Fruit fly (Drosophila melanogaster) whole organism, embryonic: Measurements from ENCODE around the gene yellow-e.

Experiments used
- Adf1 ChIP-seq: fragments of 200-800 bp; sonication (Bioruptor generic); IDR thresholded peaks from 2 replicates; pipeline ENCODE4 v1.3.6; 2022; ENCODE audit warnings: missing biosample characterization, missing genetic modification characterization
- CG10654 ChIP-seq: fragments of 200-800 bp; sonication (Bioruptor generic); optimal IDR thresholded peaks from 2 replicates; lab custom pipeline; 2016; ENCODE audit warnings: missing biosample characterization, missing genetic modification characterization
- CG11093 ChIP-seq: fragments of 200-800 bp; sonication (Bioruptor generic); IDR thresholded peaks from 3 replicates; pipeline ENCODE4 v1.3.6; 2022; ENCODE audit warnings: missing biosample characterization, missing genetic modification characterization
- CG12155 ChIP-seq: fragments of 200-800 bp; sonication (Bioruptor generic); optimal IDR thresholded peaks from 3 replicates; lab custom pipeline; 2016; ENCODE audit warnings: missing biosample characterization, missing genetic modification characterization
- CG1233 ChIP-seq: fragments of 200-800 bp; sonication (Bioruptor generic); optimal IDR thresholded peaks from 4 replicates; lab custom pipeline; 2018; ENCODE audit warnings: missing biosample characterization, mild to moderate bottlenecking, missing genetic modification characterization
- CG12659 ChIP-seq: fragments of 200-800 bp; sonication (Bioruptor generic); optimal IDR thresholded peaks from 3 replicates; lab custom pipeline; 2017; ENCODE audit warnings: mild to moderate bottlenecking, missing biosample characterization, missing genetic modification reagents, missing genetic modification characterization
- CG13296 ChIP-seq: fragments of 200-800 bp; sonication (Bioruptor generic); optimal IDR thresholded peaks from 3 replicates; lab custom pipeline; 2018; ENCODE audit warnings: missing biosample characterization, mild to moderate bottlenecking, missing genetic modification characterization
- CG13775 ChIP-seq: fragments of 200-800 bp; sonication (Bioruptor generic); optimal IDR thresholded peaks from 3 replicates; lab custom pipeline; 2017; ENCODE audit warnings: missing biosample characterization, mild to moderate bottlenecking, missing genetic modification characterization
- CG17802 ChIP-seq: fragments of 200-800 bp; sonication (Bioruptor generic); optimal IDR thresholded peaks from 2 replicates; lab custom pipeline; 2018; ENCODE audit warnings: missing biosample characterization, mild to moderate bottlenecking, missing genetic modification characterization, moderate library complexity
- CG1832 ChIP-seq: fragments of 200-800 bp; sonication (Bioruptor generic); optimal IDR thresholded peaks from 2 replicates; lab custom pipeline; 2017; ENCODE audit warnings: missing biosample characterization, mild to moderate bottlenecking, missing genetic modification characterization, inconsistent platforms
- CG2199 ChIP-seq: fragments of 200-800 bp; sonication (Bioruptor generic); IDR thresholded peaks from 3 replicates; pipeline ENCODE4 v1.3.6; 2022; ENCODE audit warnings: missing biosample characterization, missing genetic modification characterization
- CG2202 ChIP-seq: fragments of 200-800 bp; sonication (Bioruptor generic); optimal IDR thresholded peaks from 2 replicates; lab custom pipeline; 2018; ENCODE audit warnings: missing biosample characterization, mild to moderate bottlenecking, missing genetic modification characterization
- CG2678 ChIP-seq: fragments of 200-800 bp; sonication (Bioruptor generic); optimal IDR thresholded peaks from 3 replicates; lab custom pipeline; 2019; ENCODE audit warnings: missing biosample characterization, mild to moderate bottlenecking, missing genetic modification characterization, moderate library complexity
- CG3838 ChIP-seq: fragments of 200-800 bp; sonication (Bioruptor generic); optimal IDR thresholded peaks from 3 replicates; lab custom pipeline; 2016; ENCODE audit warnings: missing biosample characterization, missing genetic modification characterization
- CG3847 ChIP-seq: fragments of 200-800 bp; sonication (Bioruptor generic); IDR thresholded peaks from 2 replicates; pipeline ENCODE4 v1.3.6; 2022; ENCODE audit warnings: missing biosample characterization, missing genetic modification characterization
- CG4360 ChIP-seq: fragments of 200-800 bp; sonication (Bioruptor generic); IDR thresholded peaks from 2 replicates; pipeline ENCODE4 v1.3.6; 2022; ENCODE audit warnings: missing biosample characterization, missing genetic modification characterization
- CG6272 ChIP-seq: fragments of 200-800 bp; sonication (Bioruptor generic); IDR thresholded peaks from 2 replicates; pipeline ENCODE4 v1.3.6; 2022; ENCODE audit warnings: missing biosample characterization, missing genetic modification characterization
- CG7987 ChIP-seq: fragments of 200-800 bp; sonication (Bioruptor generic); optimal IDR thresholded peaks from 2 replicates; lab custom pipeline; 2018; ENCODE audit warnings: missing biosample characterization, mild to moderate bottlenecking, missing genetic modification characterization, moderate library complexity
- CG8478 ChIP-seq: fragments of >200 bp; optimal IDR thresholded peaks from 2 replicates; lab custom pipeline; 2018
- CG9215 ChIP-seq: fragments of 200-800 bp; sonication (Bioruptor generic); IDR thresholded peaks from 2 replicates; pipeline ENCODE4 v1.3.6; 2022; ENCODE audit warnings: missing biosample characterization, missing genetic modification characterization
- Dip3 ChIP-seq: fragments of 200-800 bp; sonication (Bioruptor generic); optimal IDR thresholded peaks from 3 replicates; lab custom pipeline; 2016; ENCODE audit warnings: missing biosample characterization, missing genetic modification characterization
- Dp ChIP-seq: fragments of 200-800 bp; sonication (Bioruptor generic); optimal IDR thresholded peaks from 2 replicates; lab custom pipeline; 2018; ENCODE audit warnings: missing biosample characterization, mild to moderate bottlenecking, missing genetic modification characterization, moderate library complexity
- Fer1 ChIP-seq: fragments of 200-800 bp; sonication (Bioruptor generic); optimal IDR thresholded peaks from 2 replicates; lab custom pipeline; 2017; ENCODE audit warnings: missing biosample characterization, mild to moderate bottlenecking, missing genetic modification characterization
- Fer3 ChIP-seq: fragments of 200-800 bp; sonication (Bioruptor generic); optimal IDR thresholded peaks from 2 replicates; lab custom pipeline; 2018; ENCODE audit warnings: missing biosample characterization, mild to moderate bottlenecking, missing genetic modification characterization, moderate library complexity
- HLH3B ChIP-seq: fragments of 200-800 bp; sonication (Bioruptor generic); IDR thresholded peaks from 2 replicates; pipeline ENCODE4 v1.3.6; 2022; ENCODE audit warnings: missing biosample characterization, missing genetic modification characterization
- Hr51 ChIP-seq, 2 experiments: fragments of 200-800 bp; sonication (Bioruptor generic); optimal IDR thresholded peaks; 2 replicates in 1 of 2; 3 replicates in 1 of 2; lab custom pipeline; 2016 to 2018; ENCODE audit warnings: missing biosample characterization in 2 of 2, missing genetic modification characterization in 2 of 2, mild to moderate bottlenecking in 1 of 2, moderate library complexity in 1 of 2
- Lhr ChIP-seq: fragments of 200-800 bp; sonication (Bioruptor generic); optimal IDR thresholded peaks from 3 replicates; lab custom pipeline; 2017; ENCODE audit warnings: mild to moderate bottlenecking, missing biosample characterization, missing genetic modification reagents, missing genetic modification characterization
- MBD-R2 ChIP-seq: fragments of 200-800 bp; sonication (Bioruptor generic); IDR thresholded peaks from 2 replicates; pipeline ENCODE4 v1.3.6; 2022; ENCODE audit warnings: missing biosample characterization, missing genetic modification characterization
- Myb ChIP-seq: fragments of 200-800 bp; sonication (Bioruptor generic); optimal IDR thresholded peaks from 2 replicates; lab custom pipeline; 2016; ENCODE audit warnings: missing biosample characterization, missing genetic modification characterization
- Side ChIP-seq: fragments of 200-800 bp; sonication (Bioruptor generic); optimal IDR thresholded peaks from 2 replicates; lab custom pipeline; 2016; ENCODE audit warnings: missing biosample characterization, missing genetic modification characterization
- Stat92E ChIP-seq, 3 experiments: fragments of >200 bp in 2 of 3; fragments of 200-800 bp in 1 of 3; sonication (Bioruptor generic) in 1 of 3; optimal IDR thresholded peaks; 2 replicates each; lab custom pipeline; 2017 to 2019; ENCODE audit warnings: missing biosample characterization in 3 of 3, missing genetic modification characterization in 3 of 3, mild to moderate bottlenecking in 1 of 3, moderate library complexity in 1 of 3
- az2 ChIP-seq: fragments of 200-800 bp; sonication (Bioruptor generic); optimal IDR thresholded peaks from 3 replicates; lab custom pipeline; 2016; ENCODE audit warnings: missing biosample characterization, missing genetic modification characterization
- dmrt11E ChIP-seq: fragments of 200-800 bp; sonication (Bioruptor generic); optimal IDR thresholded peaks from 3 replicates; lab custom pipeline; 2018; ENCODE audit warnings: missing biosample characterization, mild to moderate bottlenecking, missing genetic modification characterization, moderate library complexity
- en ChIP-seq: fragments of 200-800 bp; sonication (Bioruptor generic); optimal IDR thresholded peaks from 2 replicates; lab custom pipeline; 2016; ENCODE audit warnings: missing biosample characterization, missing genetic modification characterization
- esg ChIP-seq: fragments of 200-800 bp; sonication (Bioruptor generic); conservative IDR thresholded peaks from 2 replicates; pipeline ENCODE4 v1.3.6; 2022; ENCODE audit warnings: missing biosample characterization, missing genetic modification characterization
- maf-S ChIP-seq: fragments of 200-800 bp; sonication (Bioruptor generic); optimal IDR thresholded peaks from 2 replicates; lab custom pipeline; 2016; ENCODE audit warnings: missing biosample characterization, missing genetic modification characterization
- mirr ChIP-seq: fragments of 200-800 bp; sonication (Bioruptor generic); optimal IDR thresholded peaks from 3 replicates; lab custom pipeline; 2018; ENCODE audit warnings: missing biosample characterization, mild to moderate bottlenecking, missing genetic modification characterization
- mld ChIP-seq: fragments of 200-800 bp; sonication (Bioruptor generic); IDR thresholded peaks from 3 replicates; pipeline ENCODE4 v1.3.6; 2022; ENCODE audit warnings: missing biosample characterization, missing genetic modification characterization; ENCODE audit not compliant: partially characterized antibody
- pan ChIP-seq, 4 experiments: fragments of >200 bp in 3 of 4; fragments of 200-800 bp in 1 of 4; sonication (Bioruptor generic) in 1 of 4; optimal IDR thresholded peaks in 3 of 4; IDR thresholded peaks in 1 of 4; 2 replicates each; pipeline versions ENCODE4 v1.3.6 to Lab custom; 2017 to 2022; ENCODE audit warnings: missing biosample characterization in 2 of 4, missing genetic modification characterization in 2 of 4, mixed read lengths in 1 of 4
- pho ChIP-seq: fragments of 200-800 bp; sonication (Bioruptor generic); optimal IDR thresholded peaks from 2 replicates; lab custom pipeline; 2016; ENCODE audit warnings: missing biosample characterization, missing genetic modification characterization
- pnt ChIP-seq: fragments of 200-800 bp; sonication (Bioruptor generic); optimal IDR thresholded peaks from 3 replicates; lab custom pipeline; 2016; ENCODE audit warnings: missing biosample characterization, missing genetic modification characterization
- sd ChIP-seq: fragments of 200-800 bp; sonication (Bioruptor generic); optimal IDR thresholded peaks from 3 replicates; lab custom pipeline; 2018; ENCODE audit warnings: missing biosample characterization, mild to moderate bottlenecking, missing genetic modification characterization, moderate library complexity
- so ChIP-seq: fragments of 200-800 bp; sonication (Bioruptor generic); IDR thresholded peaks from 3 replicates; pipeline ENCODE4 v1.3.6; 2022; ENCODE audit warnings: missing biosample characterization, missing genetic modification characterization
- trem ChIP-seq: fragments of 200-800 bp; optimal IDR thresholded peaks from 3 replicates; lab custom pipeline; 2019; ENCODE audit warnings: missing biosample characterization, mild to moderate bottlenecking, missing genetic modification characterization, moderate library complexity
- ttk ChIP-seq: fragments of 200-800 bp; sonication (Bioruptor generic); IDR thresholded peaks from 2 replicates; pipeline ENCODE4 v2.1.2; 2022; ENCODE audit warnings: missing biosample characterization, missing genetic modification characterization
- usp ChIP-seq: fragments of >200 bp; optimal IDR thresholded peaks from 2 replicates; lab custom pipeline; 2017; ENCODE audit warnings: missing biosample characterization, missing genetic modification characterization
- zf30C ChIP-seq: fragments of 200-800 bp; sonication (Bioruptor generic); optimal IDR thresholded peaks from 3 replicates; lab custom pipeline; 2018; ENCODE audit warnings: missing biosample characterization, mild to moderate bottlenecking, missing genetic modification characterization
- zfh1 ChIP-seq: fragments of 200-800 bp; sonication (Bioruptor generic); IDR thresholded peaks from 3 replicates; pipeline ENCODE4 v1.3.6; 2022; ENCODE audit warnings: missing biosample characterization, missing genetic modification characterization

The yellow-e gene

DNA sequence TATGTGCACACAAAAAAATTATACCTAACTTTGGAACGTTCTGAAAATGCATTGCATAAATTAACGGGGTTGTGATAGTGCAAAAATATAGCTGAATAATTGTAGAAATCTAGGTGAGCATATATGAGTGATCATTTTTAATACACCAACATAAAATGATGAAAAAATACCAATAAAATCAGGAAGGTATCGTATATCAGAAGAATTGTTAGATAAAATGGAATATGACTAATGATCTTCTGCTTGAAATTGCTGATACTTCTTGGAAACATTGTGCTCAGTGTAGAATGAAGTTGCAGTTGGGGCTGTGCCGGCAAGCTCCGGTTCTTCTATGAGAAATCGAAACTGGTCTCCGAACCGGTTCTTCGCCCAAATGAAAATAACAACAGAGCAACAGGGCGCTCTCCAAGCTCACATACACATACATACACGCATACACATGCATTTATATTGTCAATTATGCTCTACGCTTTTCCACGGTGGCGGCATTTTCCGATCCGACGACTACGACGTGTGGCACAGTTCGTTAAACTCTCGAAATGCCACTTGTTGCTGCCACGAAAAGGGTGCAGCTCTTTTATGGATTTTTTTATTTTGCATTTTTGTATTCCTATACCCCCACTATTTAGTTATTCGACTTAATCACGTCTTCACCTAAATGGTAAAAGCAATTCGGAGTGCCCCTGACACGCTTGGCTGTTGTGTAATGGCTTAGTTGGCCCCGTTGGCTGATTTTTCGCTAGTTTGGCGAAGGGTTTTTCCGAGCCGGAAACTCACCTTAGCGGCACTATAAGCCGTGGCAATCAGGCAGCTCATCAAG, 14.0 kb downstream of the yellow-e start (continued):
- TF ChIP-seq CG1832 (no peak), CG2199 (GFP tag; lab: Robert Waterston, UW) (peak; percentile 85), pho (GFP tag; lab: Kevin White, UChicago) (peak; percentile 85), Lhr (GFP tag; lab: Kevin White, UChicago) (peak; percentile 78), pnt (GFP tag; lab: Kevin White, UChicago) (peak; percentile 89), pan (optimal IDR thresholded peaks at IDR 0.05; lab: Kevin White, UChicago) (no peak), pan (GFP tag; optimal IDR thresholded peaks at IDR 0.05 in 1 of 2, IDR thresholded peaks at IDR 0.05 in 1 of 2) (peak in 1 of 2 experiments; percentile 83), CG3838 (GFP tag; lab: Kevin White, UChicago) (peak; percentile 75), CG17802 (tag; lab: Kevin White, UChicago) (peak; percentile 69), sd (tag; lab: Kevin White, UChicago) (peak; percentile 73), CG9215 (GFP tag; lab: Robert Waterston, UW) (peak; percentile 79), MBD-R2 (GFP tag; lab: Robert Waterston, UW) (peak; percentile 48), HLH3B (GFP tag; lab: Robert Waterston, UW) (peak; percentile 85), Hr51 (GFP tag; optimal IDR thresholded peaks at IDR 0.05; lab: Kevin White, UChicago) (peak; percentile 86 to 93), CG2678 (tag; lab: Kevin White, UChicago) (peak; percentile 94), usp (GFP tag; lab: Kevin White, UChicago) (no peak), CG11093 (GFP tag; lab: Robert Waterston, UW) (peak; percentile 69; the same call in 2 of the 3 replicates), zfh1 (GFP tag; lab: Robert Waterston, UW) (peak; percentile 82), CG13296 (GFP tag; lab: Kevin White, UChicago) (peak; percentile 84), CG12659 (GFP tag; lab: Kevin White, UChicago) (peak; percentile 92), Myb (GFP tag; lab: Kevin White, UChicago) (peak; percentile 76), CG6272 (GFP tag; lab: Robert Waterston, UW) (peak; percentile 53), Dip3 (GFP tag; lab: Kevin White, UChicago) (peak; percentile 84), dmrt11E (tag; lab: Kevin White, UChicago) (peak; percentile 91), trem (tag; lab: Kevin White, UChicago) (peak; percentile 88), zf30C (GFP tag; lab: Kevin White, UChicago) (peak; percentile 90), Stat92E (GFP tag; optimal IDR thresholded peaks at IDR 0.05; lab: Kevin White, UChicago) (peak in 1 of 3 experiments; percentile 45), Fer1 (GFP tag; lab: Kevin White, UChicago) (peak; percentile 82), maf-S (GFP tag; lab: Kevin White, UChicago) (peak; percentile 84), CG13775 (GFP tag; lab: Kevin White, UChicago) (peak; percentile 90), CG12155 (GFP tag; lab: Kevin White, UChicago) (peak; percentile 85), so (GFP tag; lab: Robert Waterston, UW) (peak; percentile 86), Dp (no peak), esg (GFP tag; lab: Robert Waterston, UW) (peak; percentile 86), CG4360 (GFP tag; lab: Robert Waterston, UW) (0 out of 2 replicates have a peak, but pooled peaks have one; percentile 42), en (GFP tag; lab: Kevin White, UChicago) (peak; percentile 86), Adf1 (GFP tag; lab: Robert Waterston, UW) (0 out of 2 replicates have a peak, but pooled peaks have one; percentile 45), CG2202 (tag; lab: Kevin White, UChicago) (peak; percentile 89), mirr (GFP tag; lab: Kevin White, UChicago) (peak; percentile 23), Fer3 (peak; percentile 66), ttk (GFP tag; lab: Robert Waterston, UW) (peak; percentile 83), CG3847 (GFP tag; lab: Robert Waterston, UW) (peak; percentile 78), CG7987 (GFP tag; lab: Kevin White, UChicago) (peak; percentile 63), mld (GFP tag; lab: Robert Waterston, UW) (no peak), Side (GFP tag; lab: Kevin White, UChicago) (peak; percentile 86), CG8478 (lab: Kevin White, UChicago) (no peak), az2 (GFP tag; lab: Kevin White, UChicago) (peak; percentile 90), CG10654 (GFP tag; lab: Kevin White, UChicago) (peak; percentile 85), CG1233 (GFP tag; lab: Kevin White, UChicago) (peak; percentile 72)
